Fruit fly (Drosophila melanogaster) whole organism, pupa: ENCODE data around the gene mad2.

ENCODE experiments used
- CG10348 ChIP-seq: fragments of 200-800 bp; sonication (Bioruptor generic); IDR thresholded peaks from 2 replicates; pipeline ENCODE4 v1.3.6; 2022; ENCODE audit warnings: missing biosample characterization, missing genetic modification characterization
- CG12605 ChIP-seq: fragments of 200-800 bp; sonication (Bioruptor generic); IDR thresholded peaks from 2 replicates; pipeline ENCODE4 v1.3.6; 2022; ENCODE audit warnings: missing biosample characterization, missing genetic modification characterization
- CG13204 ChIP-seq: fragments of 200-800 bp; sonication (Bioruptor generic); optimal IDR thresholded peaks from 2 replicates; lab custom pipeline; 2018; ENCODE audit warnings: missing biosample characterization, mild to moderate bottlenecking, missing genetic modification characterization, moderate library complexity
- CG14655 ChIP-seq: fragments of 200-800 bp; sonication (Bioruptor generic); optimal IDR thresholded peaks from 3 replicates; lab custom pipeline; 2017; ENCODE audit warnings: mild to moderate bottlenecking, missing biosample characterization, missing genetic modification reagents, missing genetic modification characterization
- CG15710 ChIP-seq: fragments of 200-800 bp; sonication (Bioruptor generic); optimal IDR thresholded peaks from 2 replicates; lab custom pipeline; 2018; ENCODE audit warnings: missing biosample characterization, mild to moderate bottlenecking, missing genetic modification characterization, moderate library complexity
- CG17806 ChIP-seq: fragments of 200-800 bp; sonication (Bioruptor generic); optimal IDR thresholded peaks from 2 replicates; lab custom pipeline; 2018; ENCODE audit warnings: missing biosample characterization, mild to moderate bottlenecking, missing genetic modification characterization, moderate library complexity
- CG32121 ChIP-seq: fragments of 200-800 bp; sonication (Bioruptor generic); IDR thresholded peaks from 2 replicates; pipeline ENCODE4 v1.3.6; 2022; ENCODE audit warnings: missing biosample characterization, missing genetic modification characterization
- CG34367 ChIP-seq: fragments of 200-800 bp; sonication (Bioruptor generic); optimal IDR thresholded peaks from 2 replicates; lab custom pipeline; 2018; ENCODE audit warnings: missing biosample characterization, mild to moderate bottlenecking, missing genetic modification characterization
- CG4496 ChIP-seq: fragments of 200-800 bp; sonication (Bioruptor generic); IDR thresholded peaks from 3 replicates; pipeline ENCODE4 v1.3.6; 2022; ENCODE audit warnings: missing biosample characterization, missing genetic modification characterization
- CG8159 ChIP-seq: fragments of 200-800 bp; sonication (Bioruptor generic); optimal IDR thresholded peaks from 3 replicates; lab custom pipeline; 2018; ENCODE audit warnings: missing biosample characterization, mild to moderate bottlenecking, missing genetic modification characterization, moderate library complexity
- CG8301 ChIP-seq: fragments of 200-800 bp; sonication (Bioruptor generic); optimal IDR thresholded peaks from 2 replicates; lab custom pipeline; 2018; ENCODE audit warnings: missing biosample characterization, mild to moderate bottlenecking, missing genetic modification characterization
- CG9948 ChIP-seq: fragments of 200-800 bp; sonication (Bioruptor generic); optimal IDR thresholded peaks from 2 replicates; lab custom pipeline; 2018; ENCODE audit warnings: missing biosample characterization, mild to moderate bottlenecking, missing genetic modification characterization, moderate library complexity
- D1 ChIP-seq: fragments of 200-800 bp; sonication (Bioruptor generic); optimal IDR thresholded peaks from 2 replicates; lab custom pipeline; 2018; ENCODE audit warnings: missing biosample characterization, mild to moderate bottlenecking, missing genetic modification characterization, moderate library complexity
- EcR ChIP-seq: fragments of 200-800 bp; sonication (Bioruptor generic); optimal IDR thresholded peaks from 3 replicates; lab custom pipeline; 2019; ENCODE audit warnings: missing biosample characterization, missing genetic modification characterization, mild to moderate bottlenecking, moderate library complexity, missing genetic modification reagents
- Ets98B ChIP-seq: fragments of 200-800 bp; sonication (Bioruptor generic); IDR thresholded peaks from 2 replicates; pipeline ENCODE4 v1.3.6; 2022; ENCODE audit warnings: missing biosample characterization, missing genetic modification characterization
- Pif1A ChIP-seq: fragments of 200-800 bp; sonication (Bioruptor generic); optimal IDR thresholded peaks from 3 replicates; lab custom pipeline; 2016; ENCODE audit warnings: missing biosample characterization, missing genetic modification characterization
- Pif1B ChIP-seq: fragments of 200-800 bp; sonication (Bioruptor generic); optimal IDR thresholded peaks from 3 replicates; lab custom pipeline; 2016; ENCODE audit warnings: missing biosample characterization, missing genetic modification characterization
- Snoo ChIP-seq: fragments of 200-800 bp; sonication (Bioruptor generic); optimal IDR thresholded peaks from 3 replicates; lab custom pipeline; 2017; ENCODE audit warnings: missing biosample characterization, mild to moderate bottlenecking, missing genetic modification characterization, inconsistent platforms
- fd96Ca ChIP-seq: fragments of 200-800 bp; sonication (Bioruptor generic); IDR thresholded peaks from 3 replicates; pipeline ENCODE4 v1.3.6; 2022; ENCODE audit warnings: missing biosample characterization, missing genetic modification characterization
- gl ChIP-seq: fragments of 200-800 bp; sonication (Bioruptor generic); optimal IDR thresholded peaks from 2 replicates; lab custom pipeline; 2018; ENCODE audit warnings: missing biosample characterization, mild to moderate bottlenecking, missing genetic modification characterization
- rn ChIP-seq: fragments of 200-800 bp; sonication (Bioruptor generic); IDR thresholded peaks from 2 replicates; pipeline ENCODE4 v1.3.6; 2022; ENCODE audit warnings: missing biosample characterization, missing genetic modification characterization

mad2 gene

dm6 chr3L:5770113-5770798, 42.6 kb downstream of the mad2 start:
- peak; percentile 64 for TF ChIP-seq CG8301 (tag; lab: Kevin White, UChicago)
- peak; percentile 94 for TF ChIP-seq EcR
- peak; percentile 82 for TF ChIP-seq CG8159
- TF ChIP-seq Snoo (tag; lab: Kevin White, UChicago), result peak; percentile 56
- TF ChIP-seq CG12605, result peak; percentile 76
- TF ChIP-seq D1, result no peak
- peak; percentile 66 for TF ChIP-seq CG9948
- TF ChIP-seq CG17806, result peak; percentile 59
- TF ChIP-seq rn (GFP tag; lab: Robert Waterston, UW), result peak; percentile 50; the same call in 1 of the 2 replicates
- peak; percentile 40 for TF ChIP-seq Ets98B (GFP tag; lab: Robert Waterston, UW)
- peak; percentile 78 for TF ChIP-seq CG4496 (GFP tag; lab: Robert Waterston, UW)
- peak; percentile 97 for TF ChIP-seq gl (tag; lab: Kevin White, UChicago)
- TF ChIP-seq Pif1A (GFP tag; lab: Kevin White, UChicago), result no peak
- TF ChIP-seq CG32121 (GFP tag; lab: Robert Waterston, UW), result peak; percentile 51
- TF ChIP-seq CG13204, result peak; percentile 93
- TF ChIP-seq CG14655 (GFP tag; lab: Kevin White, UChicago), result no peak
- TF ChIP-seq CG15710, result peak; percentile 86
- TF ChIP-seq Pif1B (GFP tag; lab: Kevin White, UChicago), result peak; percentile 69
- TF ChIP-seq CG34367 (tag; lab: Kevin White, UChicago), result peak; percentile 82
- TF ChIP-seq CG10348 (GFP tag; lab: Robert Waterston, UW), result no peak
- TF ChIP-seq fd96Ca (GFP tag; lab: Robert Waterston, UW), result peak; percentile 74

dm6 chr3L:5768532-5769497, 44.1 kb downstream of the mad2 start, which contains the start of the genes Ppat-Dpck and scny:
Gene Ppat-Dpck (minus strand): TSS chr3L:5768794.
Gene scny (plus strand): TSS chr3L:5769002.
- peak; percentile 82 for TF ChIP-seq EcR
- TF ChIP-seq Ets98B (GFP tag; lab: Robert Waterston, UW), result no peak
- TF ChIP-seq Pif1B (GFP tag; lab: Kevin White, UChicago), result no peak
- TF ChIP-seq Pif1A (GFP tag; lab: Kevin White, UChicago), result no peak
- TF ChIP-seq CG12605, result peak; percentile 57; the same call in 1 of the 2 replicates
- TF ChIP-seq CG13204, result no peak
- no peak for TF ChIP-seq CG34367 (tag; lab: Kevin White, UChicago)
- no peak for TF ChIP-seq D1
- no peak for TF ChIP-seq CG32121 (GFP tag; lab: Robert Waterston, UW)
- TF ChIP-seq Snoo (tag; lab: Kevin White, UChicago), result no peak
- TF ChIP-seq fd96Ca (GFP tag; lab: Robert Waterston, UW), result no peak
- TF ChIP-seq gl (tag; lab: Kevin White, UChicago), result peak; percentile 17

- TF ChIP-seq CG8301 (tag; lab: Kevin White, UChicago), result no peak
- TF ChIP-seq CG12605, result no peak
- no peak for TF ChIP-seq CG15710
- TF ChIP-seq CG17806, result no peak
- TF ChIP-seq D1, result no peak
- TF ChIP-seq CG9948, result no peak
- no peak for TF ChIP-seq CG10348 (GFP tag; lab: Robert Waterston, UW)
- TF ChIP-seq CG4496 (GFP tag; lab: Robert Waterston, UW), result no peak
- no peak for TF ChIP-seq Pif1B (GFP tag; lab: Kevin White, UChicago)
- no peak for TF ChIP-seq EcR
- no peak for TF ChIP-seq fd96Ca (GFP tag; lab: Robert Waterston, UW)
- no peak for TF ChIP-seq CG34367 (tag; lab: Kevin White, UChicago)
- no peak for TF ChIP-seq Snoo (tag; lab: Kevin White, UChicago)
- no peak for TF ChIP-seq Ets98B (GFP tag; lab: Robert Waterston, UW)
- TF ChIP-seq Pif1A (GFP tag; lab: Kevin White, UChicago), result no peak
- TF ChIP-seq, all 21 proteins: peak for 0
These were observed 47.1 kb downstream of the mad2 start, which contains the start of gene Txl for dm6 chr3L:5765844-5766200. Gene Txl (plus strand): TSS chr3L:5765846.

- TF ChIP-seq CG32121 (GFP tag; lab: Robert Waterston, UW) (no peak), Ets98B (GFP tag; lab: Robert Waterston, UW) (no peak), CG4496 (GFP tag; lab: Robert Waterston, UW) (no peak), CG34367 (tag; lab: Kevin White, UChicago) (no peak)
- TF ChIP-seq, all 21 proteins: peak for 0
These were observed 47.7 kb downstream of the mad2 start, which contains the start of gene CG10576 for dm6 chr3L:5764922-5765843. Gene CG10576 (minus strand): TSS chr3L:5765702.
